Worm (Caenorhabditis elegans): ENCODE data around the gene F14D2.19.
"Not testable (repeated sequence)": the region's sequence is repeated elsewhere in the genome, so short reads cannot be mapped to it uniquely, and the experiment has no call there.

Gene F14D2.19

DNA sequence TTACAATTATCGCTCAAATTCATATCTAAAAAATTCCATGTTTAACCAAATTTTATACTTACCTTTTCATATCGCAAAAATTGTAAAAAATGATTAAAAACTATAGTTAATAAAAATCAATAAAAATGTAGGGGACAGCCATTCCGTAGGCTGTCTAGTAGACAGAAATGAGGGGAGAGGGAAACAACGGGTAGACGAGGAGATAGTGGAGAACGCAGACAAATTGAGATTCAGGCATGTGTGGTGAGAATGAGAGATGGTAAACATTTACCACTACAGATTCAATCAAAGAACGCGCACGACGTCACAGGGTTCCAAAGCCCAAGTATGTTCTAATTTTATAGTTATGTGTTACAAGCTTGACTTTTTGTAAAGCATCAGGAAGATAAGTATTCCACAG is 33.4 kb downstream of the F14D2.19 start (continued):
- TF ChIP-seq jun-1 (tag; optimal IDR thresholded peaks at IDR 0.05) (no peak), nhr-47 (tag; optimal IDR thresholded peaks at IDR 0.05) (peak; percentile 16), hlh-4 (tag; optimal IDR thresholded peaks at IDR 0.05) (no peak), efl-1 (optimal IDR thresholded peaks at IDR 0.05) (peak; percentile 12 to 16), efl-1 (GFP tag; optimal IDR thresholded peaks at IDR 0.05 in 1 of 2) (peak in 1 of 2 experiments; percentile 14)

DNA sequence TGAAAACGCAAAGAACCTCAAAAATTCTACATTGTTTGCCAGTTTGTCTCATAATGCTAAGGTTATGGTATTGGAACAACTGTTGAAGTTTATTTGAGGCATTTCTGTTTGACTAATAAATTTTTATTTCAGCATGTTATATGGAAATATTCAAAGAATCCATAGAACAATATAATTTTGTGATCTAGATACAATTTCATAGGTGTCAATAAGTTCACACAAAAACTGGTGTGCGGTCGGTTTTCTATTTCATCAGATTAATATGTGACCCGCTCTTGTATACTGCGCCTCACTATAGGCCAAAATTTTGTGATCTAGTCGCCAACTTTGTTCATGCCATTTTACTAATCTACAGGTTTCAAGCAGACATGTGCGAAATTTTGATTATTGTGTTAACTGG is 37.5 kb downstream of the F14D2.19 start, which contains the start of gene btb-22:
Gene btb-22 (plus strand): TSS at position 301 of the 400 bp plus-strand sequence.
- TF ChIP-seq egl-13 (tag; optimal IDR thresholded peaks at IDR 0.05) (no peak), ztf-11 (tag; optimal IDR thresholded peaks at IDR 0.05) (no peak), tlp-1 (tag; optimal IDR thresholded peaks at IDR 0.05) (no peak), egl-27 (tag; optimal IDR thresholded peaks at IDR 0.05) (no peak), fkh-10 (GFP tag; optimal IDR thresholded peaks at IDR 0.05) (no peak), unc-30 (tag; optimal IDR thresholded peaks at IDR 0.05) (no peak), efl-1 (optimal IDR thresholded peaks at IDR 0.05) (no peak), efl-1 (GFP tag; optimal IDR thresholded peaks at IDR 0.05 in 1 of 2) (peak in 1 of 2 experiments; percentile 66), sox-4 (tag; optimal IDR thresholded peaks at IDR 0.05) (no peak)

- TF ChIP-seq lin-39 (tag; optimal IDR thresholded peaks at IDR 0.05) (no peak), ztf-4 (tag; optimal IDR thresholded peaks at IDR 0.05) (no peak), nhr-76 (tag; optimal IDR thresholded peaks at IDR 0.05) (no peak), lsy-2 (tag; optimal IDR thresholded peaks at IDR 0.05) (no peak), nhr-47 (tag; optimal IDR thresholded peaks at IDR 0.05) (no peak), mep-1 (tag; optimal IDR thresholded peaks at IDR 0.05) (no peak), vab-15 (tag; optimal IDR thresholded peaks at IDR 0.05) (no peak)
These were observed 39.0 kb downstream of the F14D2.19 start, which contains the start of gene btb-18 for ce11 chrII:3297914-3298313. Gene btb-18, plus strand, starts transcription at chrII:3298214.

ce11 chrII:3296644-3297043 is 40.3 kb downstream of the F14D2.19 start, which contains the start of gene btb-16:
Gene btb-16, plus strand, starts transcription at chrII:3296883.
- TF ChIP-seq lsy-2 (tag; optimal IDR thresholded peaks at IDR 0.05) (no peak), efl-1 (optimal IDR thresholded peaks at IDR 0.05) (no peak), efl-1 (GFP tag; optimal IDR thresholded peaks at IDR 0.05 in 1 of 2) (peak in 1 of 2 experiments; percentile 77), lin-35 (GFP tag; optimal IDR thresholded peaks at IDR 0.05) (peak in 1 of 2 experiments; percentile 22), elt-2 (tag; optimal IDR thresholded peaks at IDR 0.05) (peak; percentile 70)

DNA sequence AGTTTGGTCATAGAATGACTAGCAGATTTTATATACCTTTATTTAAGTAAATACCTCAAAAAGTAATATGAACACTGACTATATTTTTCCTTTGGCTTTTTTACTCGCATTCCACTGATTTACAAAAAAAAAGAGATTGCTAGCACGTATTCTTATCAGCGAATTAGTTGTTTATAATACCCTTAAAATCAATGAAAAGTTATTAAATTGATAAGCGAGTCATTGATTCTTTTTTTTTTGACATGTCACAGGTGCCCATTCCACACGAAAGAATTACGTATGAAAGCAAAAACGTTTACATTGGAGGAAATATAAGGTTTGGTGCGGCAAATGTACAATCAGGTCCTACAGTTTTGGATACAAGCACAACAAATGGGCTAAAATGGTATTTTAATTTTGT is 41.7 kb downstream of the F14D2.19 start, which contains the start of gene btb-17:
Gene btb-17 (plus strand): TSS at position 213 of the 400 bp plus-strand sequence.
- TF ChIP-seq nhr-77 (tag; optimal IDR thresholded peaks at IDR 0.05) (no peak), lin-35 (GFP tag; optimal IDR thresholded peaks at IDR 0.05) (peak in 1 of 2 experiments; percentile 27), elt-2 (tag; optimal IDR thresholded peaks at IDR 0.05) (peak; percentile 73), rnt-1 (tag; optimal IDR thresholded peaks at IDR 0.05) (no peak), nhr-47 (tag; optimal IDR thresholded peaks at IDR 0.05) (no peak), snpc-4 (tag; optimal IDR thresholded peaks at IDR 0.05) (no peak), ces-1 (GFP tag; optimal IDR thresholded peaks at IDR 0.05) (no peak), efl-3 (GFP tag; optimal IDR thresholded peaks at IDR 0.05) (no peak), zag-1 (tag; optimal IDR thresholded peaks at IDR 0.05) (no peak), elt-3 (tag; optimal IDR thresholded peaks at IDR 0.05) (no peak)

DNA sequence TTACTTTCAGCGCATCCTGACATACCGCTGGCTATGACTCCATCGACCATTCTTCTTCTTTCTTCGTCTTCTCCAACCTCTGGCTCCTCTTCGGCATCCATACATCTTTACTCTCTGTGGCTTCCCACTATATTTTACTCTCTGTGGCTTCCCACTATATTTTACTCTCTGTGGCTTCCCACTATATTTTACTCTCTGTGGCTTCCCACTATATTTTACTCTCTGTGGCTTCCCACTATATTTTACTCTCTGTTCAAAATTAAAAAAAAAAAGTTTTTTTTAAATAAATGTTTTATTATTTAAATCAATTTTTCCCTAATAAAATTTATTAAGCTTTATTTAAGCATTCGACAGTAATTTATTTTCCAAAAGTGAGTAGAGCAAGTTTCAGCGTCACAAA is 46.4 kb downstream of the F14D2.19 start, which contains the start of gene F39E9.14:
Gene F39E9.14 (minus strand): TSS at position 101 of the 400 bp plus-strand sequence.
- TF ChIP-seq ztf-4, nhr-12, egl-13 (tag; optimal IDR thresholded peaks at IDR 0.05): not testable (repeated sequence)

- TF ChIP-seq jun-1 (tag; optimal IDR thresholded peaks at IDR 0.05), result no peak
- no peak for TF ChIP-seq lin-39 (tag; optimal IDR thresholded peaks at IDR 0.05)
- TF ChIP-seq fkh-4 (tag; optimal IDR thresholded peaks at IDR 0.05; ENCODE audit: borderline replicate concordance), result no peak
These were observed 49.9 kb downstream of the F14D2.19 start, which contains the start of gene sri-63 for ce11 chrII:3287073-3287472. Gene sri-63, plus strand, starts transcription at chrII:3287373.

Data from whole organism, L1 larva.